Worm (Caenorhabditis elegans) whole organism, mixed stage, embryonic: ENCODE data around the gene suex-2.

ENCODE experiments used
- ceh-83 ChIP-seq: fragments of 200-800 bp; sonication (Bioruptor generic); optimal IDR thresholded peaks from 2 replicates; lab custom pipeline; 2018; ENCODE audit warnings: mild to moderate bottlenecking, missing genetic modification characterization, missing compliant biosample characterization
- lsy-2 ChIP-seq: fragments of 150-350 bp; optimal IDR thresholded peaks from 2 replicates; lab custom pipeline; 2014; ENCODE audit warnings: missing biosample characterization, missing genetic modification characterization
- mep-1 ChIP-seq: fragments of 150-350 bp; optimal IDR thresholded peaks from 2 replicates; lab custom pipeline; 2017; ENCODE audit warnings: missing biosample characterization, missing genetic modification reagents, missing genetic modification characterization, inconsistent platforms
- mls-2 ChIP-seq: sonication (generic microtip); optimal IDR thresholded peaks from 2 replicates; lab custom pipeline; 2016; ENCODE audit warnings: mild to moderate bottlenecking, missing genetic modification characterization, moderate library complexity, missing compliant biosample characterization
- nhr-237 ChIP-seq: fragments of 150-350 bp; optimal IDR thresholded peaks from 2 replicates; lab custom pipeline; 2014; ENCODE audit warnings: missing biosample characterization, missing genetic modification characterization
- nhr-76 ChIP-seq: sonication (generic microtip); optimal IDR thresholded peaks from 2 replicates; lab custom pipeline; 2017; ENCODE audit warnings: missing biosample characterization, missing genetic modification characterization
- pha-4 ChIP-seq: fragments of 150-350 bp; optimal IDR thresholded peaks from 2 replicates; lab custom pipeline; 2018; ENCODE audit warnings: missing biosample characterization, missing genetic modification reagents, missing genetic modification characterization
- snpc-4 ChIP-seq: fragments of 150-350 bp; optimal IDR thresholded peaks from 2 replicates; lab custom pipeline; 2014; ENCODE audit warnings: missing biosample characterization, missing genetic modification characterization
- unc-39 ChIP-seq: fragments of 150-350 bp; optimal IDR thresholded peaks from 2 replicates; lab custom pipeline; 2014; ENCODE audit warnings: missing biosample characterization, missing genetic modification characterization
- unc-62 ChIP-seq: fragments of 150-350 bp; optimal IDR thresholded peaks from 2 replicates; lab custom pipeline; 2014; ENCODE audit warnings: missing biosample characterization, missing genetic modification reagents, missing genetic modification characterization

ce11 chrIV:8979695-8980094 lies 11.6 kb downstream of the suex-2 start, which contains the start of gene col-119:
- TF ChIP-seq ceh-83 (GFP tag; lab: Kevin White, UChicago) (no peak), mep-1 (no peak), snpc-4 (tag; lab: Kevin White, UChicago) (no peak), unc-62 (GFP tag; lab: Kevin White, UChicago) (no peak), mls-2 (no peak), unc-39 (no peak), nhr-237 (tag; lab: Kevin White, UChicago) (no peak), pha-4 (tag; lab: Kevin White, UChicago) (no peak), nhr-76 (no peak), lsy-2 (tag; lab: Kevin White, UChicago) (no peak)
